Worm (Caenorhabditis elegans) whole organism, young adult: ENCODE results near the gene sra-6.

ENCODE experiments used
- F39B2.1 ChIP-seq: fragments of 200-800 bp; sonication (Bioruptor generic); IDR thresholded peaks from 2 replicates; pipeline ENCODE4 v1.3.6; 2022; ENCODE audit warnings: missing genetic modification reagents, missing genetic modification characterization, missing compliant biosample characterization
- akir-1 ChIP-seq: fragments of 200-800 bp; sonication (Bioruptor generic); optimal IDR thresholded peaks from 2 replicates; lab custom pipeline; 2018; ENCODE audit warnings: mild to moderate bottlenecking, missing genetic modification characterization, moderate library complexity, missing compliant biosample characterization
- aptf-3 ChIP-seq: fragments of 200-800 bp; sonication (Bioruptor generic); IDR thresholded peaks from 2 replicates; pipeline ENCODE4 v1.3.6; 2022; ENCODE audit warnings: missing genetic modification characterization, missing compliant biosample characterization
- ceh-58 ChIP-seq: fragments of 200-800 bp; sonication (Bioruptor generic); IDR thresholded peaks from 2 replicates; pipeline ENCODE4 v1.3.6; 2022; ENCODE audit warnings: missing genetic modification characterization, missing compliant biosample characterization
- hlh-26 ChIP-seq: fragments of 200-800 bp; sonication (Bioruptor generic); conservative IDR thresholded peaks from 2 replicates; pipeline ENCODE4 v1.3.6; 2022; ENCODE audit warnings: missing genetic modification reagents, missing genetic modification characterization, missing compliant biosample characterization
- hmg-1.2 ChIP-seq: fragments of 200-800 bp; sonication (Bioruptor generic); IDR thresholded peaks from 2 replicates; pipeline ENCODE4 v1.3.6; 2022; ENCODE audit warnings: missing genetic modification reagents, missing genetic modification characterization, missing compliant biosample characterization
- hrde-1 ChIP-seq: sonication (generic microtip); optimal IDR thresholded peaks from 2 replicates; lab custom pipeline; 2016; ENCODE audit warnings: missing genetic modification characterization, mild to moderate bottlenecking, missing compliant biosample characterization, moderate library complexity, missing genotype, missing genetic modification reagents, borderline replicate concordance
- lin-26 ChIP-seq: fragments of 200-800 bp; sonication (Bioruptor generic); IDR thresholded peaks from 2 replicates; pipeline ENCODE4 v1.3.6; 2022; ENCODE audit warnings: missing genetic modification reagents, missing genetic modification characterization, missing compliant biosample characterization
- mes-4 ChIP-seq: sonication (generic microtip); optimal IDR thresholded peaks from 2 replicates; lab custom pipeline; 2016; ENCODE audit warnings: missing genotype, missing genetic modification characterization, missing compliant biosample characterization
- mxl-1 ChIP-seq: sonication (generic microtip); optimal IDR thresholded peaks from 2 replicates; lab custom pipeline; 2016; ENCODE audit warnings: missing genetic modification characterization, missing compliant biosample characterization
- nhr-179 ChIP-seq: sonication (generic microtip); optimal IDR thresholded peaks from 2 replicates; lab custom pipeline; 2016; ENCODE audit warnings: mild to moderate bottlenecking, missing genetic modification characterization, missing compliant biosample characterization
- rcor-1 ChIP-seq: fragments of 200-800 bp; sonication (Bioruptor generic); IDR thresholded peaks from 2 replicates; pipeline ENCODE4 v1.3.6; 2022; ENCODE audit warnings: missing genetic modification reagents, missing genetic modification characterization, missing compliant biosample characterization
- somi-1 ChIP-seq: fragments of 200-800 bp; sonication (Bioruptor generic); optimal IDR thresholded peaks from 2 replicates; lab custom pipeline; 2018; ENCODE audit warnings: mild to moderate bottlenecking, missing genetic modification characterization, missing compliant biosample characterization
- unc-62 ChIP-seq: fragments of 150-350 bp; optimal IDR thresholded peaks from 2 replicates; lab custom pipeline; 2014; ENCODE audit warnings: missing biosample characterization, missing genetic modification reagents, missing genetic modification characterization

DNA sequence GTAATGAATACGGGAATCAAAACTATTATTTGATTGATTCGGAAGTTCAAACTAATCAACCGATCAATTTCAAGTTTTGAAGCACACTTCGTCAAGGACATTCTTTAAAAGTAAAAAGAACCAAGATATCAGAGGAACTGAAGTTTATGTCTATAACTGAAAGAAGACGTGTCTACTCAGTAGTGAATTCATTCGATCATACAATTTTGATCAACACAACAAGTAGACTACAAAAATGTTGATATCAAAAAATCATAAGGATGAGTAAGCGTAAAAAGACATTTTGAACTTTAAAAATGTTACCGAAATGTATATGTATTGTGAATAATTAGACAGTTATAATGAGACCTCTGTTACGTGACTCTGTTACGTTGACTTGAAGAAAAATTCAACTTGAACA lies 7.8 kb downstream of the sra-6 start, which contains the start of gene sra-4:
- no peak for TF ChIP-seq somi-1 (GFP tag; lab: Kevin White, UChicago)
- TF ChIP-seq ceh-58 (GFP tag; lab: Robert Waterston, UW) = no peak
- no peak for TF ChIP-seq hlh-26 (GFP tag; lab: Robert Waterston, UW)
- no peak for TF ChIP-seq nhr-179 (tag; lab: Kevin White, UChicago)
- no peak for TF ChIP-seq unc-62 (GFP tag; lab: Kevin White, UChicago)
- no peak for TF ChIP-seq akir-1 (GFP tag; lab: Kevin White, UChicago)
- TF ChIP-seq hrde-1 (tag; lab: Kevin White, UChicago) = no peak
- TF ChIP-seq F39B2.1 (GFP tag; lab: Robert Waterston, UW) = no peak
- TF ChIP-seq aptf-3 (GFP tag; lab: Robert Waterston, UW) = no peak
- no peak for TF ChIP-seq rcor-1 (GFP tag; lab: Robert Waterston, UW)
- TF ChIP-seq lin-26 (GFP tag; lab: Robert Waterston, UW) = no peak
- no peak for TF ChIP-seq mxl-1 (tag; lab: Kevin White, UChicago)
- no peak for TF ChIP-seq mes-4 (tag; lab: Kevin White, UChicago)
- no peak for TF ChIP-seq hmg-1.2
